Worm (Caenorhabditis elegans) whole organism, early embryonic: Measurements from ENCODE around the gene gst-32.

Source experiments
- B0310.2 ChIP-seq: sonication (generic microtip); optimal IDR thresholded peaks from 2 replicates; lab custom pipeline; 2016; ENCODE audit warnings: mild to moderate bottlenecking, missing genetic modification characterization, missing compliant biosample characterization
- ama-1 ChIP-seq: fragments of 150-350 bp; optimal IDR thresholded peaks from 2 replicates; lab custom pipeline; 2014
- ceh-36 ChIP-seq: sonication (generic microtip); optimal IDR thresholded peaks from 2 replicates; lab custom pipeline; 2016; ENCODE audit warnings: missing genetic modification characterization, inconsistent platforms, missing compliant biosample characterization
- ets-7 ChIP-seq: sonication (generic microtip); optimal IDR thresholded peaks from 2 replicates; lab custom pipeline; 2016; ENCODE audit warnings: missing genotype, missing genetic modification characterization, missing compliant biosample characterization
- flt-1 ChIP-seq: fragments of 200-800 bp; sonication (Bioruptor generic); IDR thresholded peaks from 2 replicates; pipeline ENCODE4 v1.3.6; 2022; ENCODE audit warnings: missing genetic modification characterization, missing compliant biosample characterization
- hmbx-1 ChIP-seq: sonication (generic microtip); optimal IDR thresholded peaks from 2 replicates; lab custom pipeline; 2016; ENCODE audit warnings: mild to moderate bottlenecking, missing genetic modification characterization, missing compliant biosample characterization
- hnd-1 ChIP-seq: sonication (generic microtip); optimal IDR thresholded peaks from 2 replicates; lab custom pipeline; 2016; ENCODE audit warnings: missing genetic modification characterization, missing compliant biosample characterization
- pes-1 ChIP-seq: fragments of 200-800 bp; sonication (Bioruptor generic); IDR thresholded peaks from 2 replicates; pipeline ENCODE4 v1.3.6; 2022; ENCODE audit warnings: missing genetic modification reagents, missing genetic modification characterization, missing compliant biosample characterization
- scrt-1 ChIP-seq: fragments of 200-800 bp; sonication (Bioruptor generic); IDR thresholded peaks from 2 replicates; pipeline ENCODE4 v1.3.6; 2022; ENCODE audit warnings: missing genetic modification characterization, missing compliant biosample characterization
- sea-1 ChIP-seq: fragments of 200-800 bp; sonication (Bioruptor generic); conservative IDR thresholded peaks from 2 replicates; pipeline ENCODE4 v1.3.6; 2022; ENCODE audit warnings: missing genetic modification characterization, missing compliant biosample characterization
- tbx-11 ChIP-seq: fragments of 200-800 bp; sonication (Bioruptor generic); IDR thresholded peaks from 2 replicates; pipeline ENCODE4 v1.3.6; 2022; ENCODE audit warnings: missing genetic modification characterization, missing compliant biosample characterization
- tra-4 ChIP-seq: sonication (generic microtip); optimal IDR thresholded peaks from 2 replicates; lab custom pipeline; 2017; ENCODE audit warnings: missing genetic modification characterization, missing compliant biosample characterization

DNA sequence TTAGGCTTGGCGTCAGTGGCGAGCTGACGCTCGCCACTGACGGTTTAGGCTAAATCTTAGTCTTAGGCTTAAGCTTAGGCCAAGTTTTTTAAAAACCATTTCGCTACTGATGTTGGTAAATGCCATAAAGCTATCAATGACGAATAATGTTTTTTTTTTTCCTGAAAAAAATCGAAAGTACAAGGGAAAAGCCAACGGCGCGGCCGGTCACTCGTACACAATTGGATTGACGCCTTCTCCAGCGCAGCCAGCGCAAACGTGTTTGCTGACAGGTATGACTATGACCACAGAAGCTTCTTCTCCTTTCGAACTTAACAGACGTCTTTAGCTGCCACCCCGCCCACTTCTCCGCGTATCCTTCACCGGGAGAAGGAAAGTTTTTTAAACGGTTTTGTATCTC, 32.8 kb downstream of the gst-32 start, which contains the start of gene Y53F4B.27:
- no peak for TF ChIP-seq tbx-11 (GFP tag; lab: Robert Waterston, UW)
- no peak for TF ChIP-seq pes-1
- TF ChIP-seq B0310.2 (tag; lab: Kevin White, UChicago): no peak
- no peak for TF ChIP-seq scrt-1 (GFP tag; lab: Robert Waterston, UW)
- TF ChIP-seq ama-1: no peak
- TF ChIP-seq hnd-1 (tag; lab: Kevin White, UChicago): no peak
- no peak for TF ChIP-seq tra-4 (tag; lab: Kevin White, UChicago)
- no peak for TF ChIP-seq ceh-36 (tag; lab: Kevin White, UChicago)
- no peak for TF ChIP-seq sea-1 (GFP tag; lab: Robert Waterston, UW)
- TF ChIP-seq flt-1: no peak
- no peak for TF ChIP-seq hmbx-1 (tag; lab: Kevin White, UChicago)
- no peak for TF ChIP-seq ets-7 (tag; lab: Kevin White, UChicago)
